Fruit fly (Drosophila melanogaster) whole organism, pupa: ENCODE data around the gene MtnF.

Experiments used
- CG12605 ChIP-seq: fragments of 200-800 bp; sonication (Bioruptor generic); IDR thresholded peaks from 2 replicates; pipeline ENCODE4 v1.3.6; 2022; ENCODE audit warnings: missing biosample characterization, missing genetic modification characterization
- CG13204 ChIP-seq: fragments of 200-800 bp; sonication (Bioruptor generic); optimal IDR thresholded peaks from 2 replicates; lab custom pipeline; 2018; ENCODE audit warnings: missing biosample characterization, mild to moderate bottlenecking, missing genetic modification characterization, moderate library complexity
- CG14655 ChIP-seq: fragments of 200-800 bp; sonication (Bioruptor generic); optimal IDR thresholded peaks from 3 replicates; lab custom pipeline; 2017; ENCODE audit warnings: mild to moderate bottlenecking, missing biosample characterization, missing genetic modification reagents, missing genetic modification characterization
- CG15710 ChIP-seq: fragments of 200-800 bp; sonication (Bioruptor generic); optimal IDR thresholded peaks from 2 replicates; lab custom pipeline; 2018; ENCODE audit warnings: missing biosample characterization, mild to moderate bottlenecking, missing genetic modification characterization, moderate library complexity
- CG4496 ChIP-seq: fragments of 200-800 bp; sonication (Bioruptor generic); IDR thresholded peaks from 3 replicates; pipeline ENCODE4 v1.3.6; 2022; ENCODE audit warnings: missing biosample characterization, missing genetic modification characterization
- CG8159 ChIP-seq: fragments of 200-800 bp; sonication (Bioruptor generic); optimal IDR thresholded peaks from 3 replicates; lab custom pipeline; 2018; ENCODE audit warnings: missing biosample characterization, mild to moderate bottlenecking, missing genetic modification characterization, moderate library complexity
- CG9948 ChIP-seq: fragments of 200-800 bp; sonication (Bioruptor generic); optimal IDR thresholded peaks from 2 replicates; lab custom pipeline; 2018; ENCODE audit warnings: missing biosample characterization, mild to moderate bottlenecking, missing genetic modification characterization, moderate library complexity
- D1 ChIP-seq: fragments of 200-800 bp; sonication (Bioruptor generic); optimal IDR thresholded peaks from 2 replicates; lab custom pipeline; 2018; ENCODE audit warnings: missing biosample characterization, mild to moderate bottlenecking, missing genetic modification characterization, moderate library complexity
- Ets98B ChIP-seq: fragments of 200-800 bp; sonication (Bioruptor generic); IDR thresholded peaks from 2 replicates; pipeline ENCODE4 v1.3.6; 2022; ENCODE audit warnings: missing biosample characterization, missing genetic modification characterization
- Pif1A ChIP-seq: fragments of 200-800 bp; sonication (Bioruptor generic); optimal IDR thresholded peaks from 3 replicates; lab custom pipeline; 2016; ENCODE audit warnings: missing biosample characterization, missing genetic modification characterization
- gl ChIP-seq: fragments of 200-800 bp; sonication (Bioruptor generic); optimal IDR thresholded peaks from 2 replicates; lab custom pipeline; 2018; ENCODE audit warnings: missing biosample characterization, mild to moderate bottlenecking, missing genetic modification characterization
- rn ChIP-seq: fragments of 200-800 bp; sonication (Bioruptor generic); IDR thresholded peaks from 2 replicates; pipeline ENCODE4 v1.3.6; 2022; ENCODE audit warnings: missing biosample characterization, missing genetic modification characterization

dm6 chr3R:24593733-24594132 is 41.2 kb downstream of the MtnF start:
- TF ChIP-seq CG12605 (GFP tag; lab: Robert Waterston, UW) = no peak
- no peak for TF ChIP-seq D1 (tag; lab: Kevin White, UChicago)
- TF ChIP-seq CG14655 (GFP tag; lab: Kevin White, UChicago) = no peak
- no peak for TF ChIP-seq CG15710 (tag; lab: Kevin White, UChicago)
- no peak for TF ChIP-seq CG8159
- no peak for TF ChIP-seq CG4496
- no peak for TF ChIP-seq gl (tag; lab: Kevin White, UChicago)
- TF ChIP-seq CG13204 = peak; percentile 46
- TF ChIP-seq Pif1A = no peak
- no peak for TF ChIP-seq CG9948 (tag; lab: Kevin White, UChicago)
- peak; percentile 17; the same call in 1 of the 2 replicates for TF ChIP-seq Ets98B
- TF ChIP-seq rn = no peak
